Fruit fly (Drosophila melanogaster) whole organism, pupa: ENCODE measurements around the gene CG34434.

Source experiments
- D1 ChIP-seq: fragments of 200-800 bp; sonication (Bioruptor generic); optimal IDR thresholded peaks from 2 replicates; lab custom pipeline; 2018; ENCODE audit warnings: missing biosample characterization, mild to moderate bottlenecking, missing genetic modification characterization, moderate library complexity
- Pif1B ChIP-seq: fragments of 200-800 bp; sonication (Bioruptor generic); optimal IDR thresholded peaks from 3 replicates; lab custom pipeline; 2016; ENCODE audit warnings: missing biosample characterization, missing genetic modification characterization

DNA sequence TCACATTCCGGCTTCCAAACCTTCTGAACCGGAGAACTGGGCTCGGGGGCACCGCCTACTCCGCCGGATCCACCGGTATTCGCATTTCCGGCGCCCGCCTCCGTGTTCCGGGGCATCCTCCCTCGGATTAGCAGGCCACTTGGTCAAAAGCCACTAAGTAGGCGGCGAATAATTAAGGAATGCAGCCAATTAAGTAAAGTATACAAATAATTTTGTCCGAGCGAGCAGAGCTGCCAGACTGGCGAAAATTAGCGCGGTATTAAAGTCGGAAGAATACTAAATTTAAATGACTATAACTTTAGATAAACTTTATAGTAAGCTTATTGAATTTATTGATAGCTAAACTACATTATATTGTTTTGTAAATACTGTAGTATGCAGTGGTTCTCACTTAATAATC, 2.4 kb upstream of the CG34434 start, which contains the start of gene RhoGAP5A:
- TF ChIP-seq Pif1B (no peak), D1 (tag; lab: Kevin White, UChicago) (no peak)
